Worm (Caenorhabditis elegans) whole organism, early embryonic: ENCODE measurements around the gene tofu-7.

Experiments
- ama-1 ChIP-seq: fragments of 150-350 bp; optimal IDR thresholded peaks from 2 replicates; lab custom pipeline; 2014
- flt-1 ChIP-seq: fragments of 200-800 bp; sonication (Bioruptor generic); IDR thresholded peaks from 2 replicates; pipeline ENCODE4 v1.3.6; 2022; ENCODE audit warnings: missing genetic modification characterization, missing compliant biosample characterization
- hmbx-1 ChIP-seq: sonication (generic microtip); optimal IDR thresholded peaks from 2 replicates; lab custom pipeline; 2016; ENCODE audit warnings: mild to moderate bottlenecking, missing genetic modification characterization, missing compliant biosample characterization
- hmg-4 ChIP-seq: fragments of 200-800 bp; sonication (Bioruptor generic); optimal IDR thresholded peaks from 2 replicates; lab custom pipeline; 2018; ENCODE audit warnings: mild to moderate bottlenecking, missing genetic modification characterization, missing compliant biosample characterization
- pes-1 ChIP-seq: fragments of 200-800 bp; sonication (Bioruptor generic); IDR thresholded peaks from 2 replicates; pipeline ENCODE4 v1.3.6; 2022; ENCODE audit warnings: missing genetic modification reagents, missing genetic modification characterization, missing compliant biosample characterization
- scrt-1 ChIP-seq: fragments of 200-800 bp; sonication (Bioruptor generic); IDR thresholded peaks from 2 replicates; pipeline ENCODE4 v1.3.6; 2022; ENCODE audit warnings: missing genetic modification characterization, missing compliant biosample characterization
- sea-1 ChIP-seq: fragments of 200-800 bp; sonication (Bioruptor generic); conservative IDR thresholded peaks from 2 replicates; pipeline ENCODE4 v1.3.6; 2022; ENCODE audit warnings: missing genetic modification characterization, missing compliant biosample characterization
- tbx-11 ChIP-seq: fragments of 200-800 bp; sonication (Bioruptor generic); IDR thresholded peaks from 2 replicates; pipeline ENCODE4 v1.3.6; 2022; ENCODE audit warnings: missing genetic modification characterization, missing compliant biosample characterization
- tbx-37 ChIP-seq: fragments of 200-800 bp; sonication (Bioruptor generic); conservative IDR thresholded peaks from 2 replicates; pipeline ENCODE4 v1.3.6; 2022; ENCODE audit warnings: missing genetic modification reagents, missing genetic modification characterization, missing compliant biosample characterization

DNA sequence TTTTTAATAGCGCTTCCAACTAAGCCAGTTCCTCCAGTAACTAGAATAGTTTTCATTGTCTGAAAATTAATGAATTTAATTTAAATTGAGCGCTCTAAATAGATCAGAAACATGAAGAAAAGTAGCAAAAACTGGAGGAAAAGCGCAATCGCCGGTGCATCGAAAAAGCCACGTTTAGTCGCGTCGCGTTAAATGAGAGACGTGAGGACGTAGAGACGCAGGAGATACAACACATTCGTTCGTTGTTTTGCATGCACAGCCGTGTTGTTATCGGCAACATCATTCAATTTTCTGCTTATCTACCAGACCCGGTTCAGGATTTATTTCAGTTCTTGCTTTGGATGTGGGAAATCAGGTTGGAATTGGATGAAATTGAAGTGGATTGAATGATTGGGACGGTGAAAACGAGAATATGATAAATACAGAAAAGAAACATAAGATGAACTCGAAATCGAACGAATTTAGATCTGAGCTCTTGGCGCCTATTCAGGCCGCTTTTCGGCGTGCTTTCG, 17.4 kb downstream of the tofu-7 start, which contains the start of gene ger-1:
- TF ChIP-seq ama-1 (lab: Kevin White, UChicago) (no peak), pes-1 (GFP tag; lab: Robert Waterston, UW) (no peak), flt-1 (no peak), tbx-37 (GFP tag; lab: Robert Waterston, UW) (no peak), tbx-11 (GFP tag; lab: Robert Waterston, UW) (no peak), hmbx-1 (tag; lab: Kevin White, UChicago) (no peak), scrt-1 (GFP tag; lab: Robert Waterston, UW) (no peak), hmg-4 (GFP tag; lab: Kevin White, UChicago) (no peak), sea-1 (GFP tag; lab: Robert Waterston, UW) (no peak)
